Fruit fly (Drosophila melanogaster): ENCODE measurements around the gene CG14546.

CG14546 gene

dm6 chr3R:25884301-25884700 is 38.1 kb downstream of the CG14546 start (continued):
- peak; percentile 80 for TF ChIP-seq CG8924 (tag; optimal IDR thresholded peaks at IDR 0.05)
- TF ChIP-seq ATbp (GFP tag; optimal IDR thresholded peaks at IDR 0.05) = peak; percentile 62
- TF ChIP-seq lola (GFP tag; optimal IDR thresholded peaks at IDR 0.05) = peak in 1 of 3 experiments; percentile 82
- peak; percentile 77 for TF ChIP-seq CG9727 (GFP tag; optimal IDR thresholded peaks at IDR 0.05)
- 0 out of 2 replicates have a peak, but pooled peaks have one; percentile 6 for TF ChIP-seq CG11696 (GFP tag; IDR thresholded peaks at IDR 0.05)
- TF ChIP-seq Hmx (GFP tag; optimal IDR thresholded peaks at IDR 0.05) = peak; percentile 23
- no peak for TF ChIP-seq hbn (GFP tag; IDR thresholded peaks at IDR 0.05; ENCODE audit: partially characterized antibody)
- TF ChIP-seq CG15696 (tag; optimal IDR thresholded peaks at IDR 0.05) = peak; percentile 41
- peak; percentile 72 for TF ChIP-seq vvl (GFP tag; IDR thresholded peaks at IDR 0.05)
- TF ChIP-seq CG9437 (GFP tag; optimal IDR thresholded peaks at IDR 0.05) = peak; percentile 67
- TF ChIP-seq phol (tag; optimal IDR thresholded peaks at IDR 0.05) = peak; percentile 86
- TF ChIP-seq CG32772 (GFP tag; IDR thresholded peaks at IDR 0.05) = peak; percentile 47; the same call in 1 of the 2 replicates
- TF ChIP-seq CG31441 (GFP tag; IDR thresholded peaks at IDR 0.05) = peak; percentile 91
- peak; percentile 42; the same call in 1 of the 3 replicates for TF ChIP-seq CG11093 (GFP tag; IDR thresholded peaks at IDR 0.05)
- peak; percentile 13 for TF ChIP-seq Hmr (GFP tag; optimal IDR thresholded peaks at IDR 0.05)
- TF ChIP-seq esg (GFP tag; conservative IDR thresholded peaks at IDR 0.05) = peak; percentile 27; the same call in 1 of the 2 replicates
- TF ChIP-seq Neu2 (GFP tag; optimal IDR thresholded peaks at IDR 0.05; ENCODE audit: borderline replicate concordance) = no peak
- peak; percentile 69 for TF ChIP-seq run (tag; optimal IDR thresholded peaks at IDR 0.05)
- TF ChIP-seq caup (GFP tag; optimal IDR thresholded peaks at IDR 0.05; ENCODE audit: severe bottlenecking) = no peak
- no peak for TF ChIP-seq ssp (GFP tag; IDR thresholded peaks at IDR 0.05)
- TF ChIP-seq CG9817 (tag; optimal IDR thresholded peaks at IDR 0.05) = no peak
- TF ChIP-seq Nf-YB (GFP tag; optimal IDR thresholded peaks at IDR 0.05) = peak; percentile 55
- TF ChIP-seq Adf1 (GFP tag; IDR thresholded peaks at IDR 0.05) = no peak
- peak in 1 of 2 experiments; percentile 79 for TF ChIP-seq Hr51 (GFP tag; optimal IDR thresholded peaks at IDR 0.05)
- peak; percentile 69 for TF ChIP-seq Med (GFP tag)
- peak; percentile 40 for TF ChIP-seq ewg (GFP tag; optimal IDR thresholded peaks at IDR 0.05)
- no peak for TF ChIP-seq crol (GFP tag; IDR thresholded peaks at IDR 0.05)
- TF ChIP-seq CG8765 (GFP tag; IDR thresholded peaks at IDR 0.05) = no peak
- TF ChIP-seq CG13424 (tag; optimal IDR thresholded peaks at IDR 0.05) = peak; percentile 76
- TF ChIP-seq ems (GFP tag; optimal IDR thresholded peaks at IDR 0.05) = no peak
- peak; percentile 45; the same call in 1 of the 3 replicates for TF ChIP-seq gce (GFP tag; IDR thresholded peaks at IDR 0.05)
- TF ChIP-seq Hr78 (GFP tag; optimal IDR thresholded peaks at IDR 0.05) = peak in 1 of 2 experiments; percentile 23
- peak; percentile 11; the same call in 1 of the 2 replicates for TF ChIP-seq CG10366 (GFP tag; IDR thresholded peaks at IDR 0.05)
- peak; percentile 75 for TF ChIP-seq Spps (tag; optimal IDR thresholded peaks at IDR 0.05)
- TF ChIP-seq CG11695 (GFP tag; IDR thresholded peaks at IDR 0.05) = peak; percentile 63; the same call in 2 of the 3 replicates
- TF ChIP-seq CG6683 (GFP tag; optimal IDR thresholded peaks at IDR 0.05) = no peak
- TF ChIP-seq CG13894 (tag; optimal IDR thresholded peaks at IDR 0.05) = no peak
- TF ChIP-seq eve (GFP tag; optimal IDR thresholded peaks at IDR 0.05) = peak in 1 of 2 experiments; percentile 65
- peak; percentile 15 for TF ChIP-seq Max (GFP tag; optimal IDR thresholded peaks at IDR 0.05)
- TF ChIP-seq CG8281 (tag; optimal IDR thresholded peaks at IDR 0.05) = peak; percentile 1
- peak; percentile 44 for TF ChIP-seq Bteb2 (GFP tag; optimal IDR thresholded peaks at IDR 0.05)
- peak; percentile 88 for TF ChIP-seq Sox102F (GFP tag; optimal IDR thresholded peaks at IDR 0.05)
- no peak for TF ChIP-seq NFAT (GFP tag; IDR thresholded peaks at IDR 0.05)
- TF ChIP-seq peb (GFP tag; IDR thresholded peaks at IDR 0.05) = no peak
- TF ChIP-seq Meics (GFP tag; optimal IDR thresholded peaks at IDR 0.05) = peak; percentile 33
- TF ChIP-seq Xrp1 (GFP tag; IDR thresholded peaks at IDR 0.05) = peak; percentile 78
- TF ChIP-seq seq (GFP tag; IDR thresholded peaks at IDR 0.05) = no peak
- no peak for TF ChIP-seq CG6813 (GFP tag; optimal IDR thresholded peaks at IDR 0.05)
- no peak for TF ChIP-seq Oaz (GFP tag; IDR thresholded peaks at IDR 0.05)

Data from whole organism, embryonic.